Worm (Caenorhabditis elegans): ENCODE data around the gene mboa-1.

ce11 chrX:16076470-16076869 lies 45.9 kb downstream of the mboa-1 start, which contains the start of gene C30F2.4:
- no peak for TF ChIP-seq ztf-11 (tag; optimal IDR thresholded peaks at IDR 0.05)
- no peak for TF ChIP-seq sea-2 (GFP tag; optimal IDR thresholded peaks at IDR 0.05)
- no peak for TF ChIP-seq nhr-11 (tag; optimal IDR thresholded peaks at IDR 0.05)
- TF ChIP-seq ama-1 (optimal IDR thresholded peaks at IDR 0.05), result no peak
- no peak for TF ChIP-seq nhr-237 (tag; optimal IDR thresholded peaks at IDR 0.05)
- TF ChIP-seq unc-62 (GFP tag; optimal IDR thresholded peaks at IDR 0.05), result no peak
